Worm (Caenorhabditis elegans) whole organism, L4 larva: ENCODE results near the gene sri-72.

Source experiments
- F49E8.2 ChIP-seq: sonication (generic microtip); optimal IDR thresholded peaks from 2 replicates; lab custom pipeline; 2016; ENCODE audit warnings: missing compliant biosample characterization, mild to moderate bottlenecking, missing genetic modification characterization, borderline replicate concordance
- aly-2 ChIP-seq: sonication (generic microtip); optimal IDR thresholded peaks from 2 replicates; lab custom pipeline; 2018; ENCODE audit warnings: missing biosample characterization, missing genetic modification characterization
- cey-2 ChIP-seq: sonication (generic microtip); optimal IDR thresholded peaks from 3 replicates; lab custom pipeline; 2017; ENCODE audit warnings: missing genetic modification characterization, mild to moderate bottlenecking, missing compliant biosample characterization, antibody characterized with exemption, borderline replicate concordance; ENCODE audit not compliant: insufficient read depth
- dve-1 ChIP-seq: sonication (generic microtip); optimal IDR thresholded peaks from 2 replicates; lab custom pipeline; 2017; ENCODE audit warnings: antibody characterized with exemption, mild to moderate bottlenecking, missing genetic modification characterization, missing compliant biosample characterization; ENCODE audit not compliant: insufficient read depth
- fkh-10 ChIP-seq: fragments of 150-350 bp; optimal IDR thresholded peaks from 2 replicates; lab custom pipeline; 2014; ENCODE audit warnings: missing biosample characterization, missing genetic modification reagents, missing genetic modification characterization
- lim-7 ChIP-seq: fragments of 200-800 bp; sonication (Bioruptor generic); IDR thresholded peaks from 2 replicates; pipeline ENCODE4 v1.3.6; 2022; ENCODE audit warnings: missing genetic modification characterization, missing compliant biosample characterization
- lsy-2 ChIP-seq, 2 experiments: fragments of 150-350 bp in 1 of 2; sonication (generic microtip) in 1 of 2; optimal IDR thresholded peaks; 2 replicates each; lab custom pipeline; 2014 to 2017; ENCODE audit warnings: missing biosample characterization in 2 of 2, missing genetic modification characterization in 2 of 2
- mes-2 ChIP-seq: sonication (generic microtip); optimal IDR thresholded peaks from 2 replicates; lab custom pipeline; 2016; ENCODE audit warnings: missing genotype, mild to moderate bottlenecking, missing genetic modification characterization, missing compliant biosample characterization; ENCODE audit not compliant: poor library complexity, severe bottlenecking
- pqm-1 ChIP-seq: sonication (generic microtip); optimal IDR thresholded peaks from 2 replicates; lab custom pipeline; 2017; ENCODE audit warnings: missing biosample characterization, missing genetic modification characterization
- snpc-1.2 ChIP-seq: fragments of 200-800 bp; sonication (Bioruptor generic); IDR thresholded peaks from 2 replicates; pipeline ENCODE4 v1.3.6; 2022; ENCODE audit warnings: missing genetic modification reagents, missing genetic modification characterization, missing compliant biosample characterization
- spr-3 ChIP-seq: fragments of 200-800 bp; sonication (Bioruptor generic); optimal IDR thresholded peaks from 2 replicates; lab custom pipeline; 2018; ENCODE audit warnings: mild to moderate bottlenecking, missing genetic modification characterization, missing compliant biosample characterization
- zag-1 ChIP-seq: fragments of 150-350 bp; optimal IDR thresholded peaks from 2 replicates; lab custom pipeline; 2014; ENCODE audit warnings: missing biosample characterization, missing genetic modification characterization

DNA sequence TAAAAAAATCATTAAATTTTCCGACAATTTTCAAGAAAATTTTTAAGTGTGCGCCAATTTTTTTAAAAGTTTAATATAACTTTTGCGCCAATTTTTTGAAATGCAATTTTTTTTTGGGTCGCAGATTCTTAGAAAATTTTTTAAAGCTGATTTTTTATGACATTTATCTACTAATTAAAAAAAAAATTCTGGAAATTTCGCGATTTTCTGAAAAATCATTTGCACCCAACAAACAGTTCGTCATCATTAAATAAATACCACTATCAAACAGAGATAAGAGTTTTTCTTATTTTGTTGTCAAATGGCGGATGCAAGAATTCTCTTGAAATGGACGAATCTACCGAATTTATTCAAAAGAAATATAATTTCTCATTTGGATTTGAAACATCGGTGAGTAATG is 47.3 kb upstream of the sri-72 start, which contains the start of gene F48G7.13:
- TF ChIP-seq lim-7 (GFP tag; lab: Robert Waterston, UW) (no peak), pqm-1 (tag; lab: Kevin White, UChicago) (no peak), dve-1 (tag; lab: Kevin White, UChicago) (no peak), lsy-2 (tag; optimal IDR thresholded peaks at IDR 0.05; lab: Kevin White, UChicago) (no peak), spr-3 (GFP tag; lab: Kevin White, UChicago) (no peak), fkh-10 (GFP tag; lab: Kevin White, UChicago) (no peak), mes-2 (tag; lab: Kevin White, UChicago) (no peak), aly-2 (no peak), F49E8.2 (no peak), snpc-1.2 (GFP tag; lab: Robert Waterston, UW) (no peak), zag-1 (tag; lab: Kevin White, UChicago) (no peak), cey-2 (no peak)
